Worm (Caenorhabditis elegans): ENCODE measurements around the gene T28A11.3.

- no peak for TF ChIP-seq dpl-1 (GFP tag; optimal IDR thresholded peaks at IDR 0.05)
- no peak for TF ChIP-seq pha-4 (tag; optimal IDR thresholded peaks at IDR 0.05)
- no peak for TF ChIP-seq nhr-80 (tag; optimal IDR thresholded peaks at IDR 0.05)
- TF ChIP-seq C17E4.6 (GFP tag; IDR thresholded peaks at IDR 0.05) = no peak
- no peak for TF ChIP-seq bed-1 (GFP tag; IDR thresholded peaks at IDR 0.05)
- no peak for TF ChIP-seq lin-54 (GFP tag; optimal IDR thresholded peaks at IDR 0.05)
- TF ChIP-seq him-1 (tag; optimal IDR thresholded peaks at IDR 0.05) = no peak
- no peak for TF ChIP-seq cebp-1 (GFP tag; IDR thresholded peaks at IDR 0.05)
- no peak for TF ChIP-seq cebp-1 (tag; optimal IDR thresholded peaks at IDR 0.05)
- no peak for TF ChIP-seq unc-130 (GFP tag; optimal IDR thresholded peaks at IDR 0.05)
Measured at ce11 chrV:3273577-3274100, 1.5 kb upstream of the T28A11.3 start, which contains the start of gene T28A11.4.

All from whole organism, young adult.